Worm (Caenorhabditis elegans) whole organism, late embryonic: Measurements from ENCODE around the gene C05B5.16.
"Not testable (repeated sequence)": the region's sequence is repeated elsewhere in the genome, so short reads cannot be mapped to it uniquely, and the experiment has no call there.

ENCODE experiments used
- C08G9.2 ChIP-seq: sonication (generic microtip); optimal IDR thresholded peaks from 2 replicates; lab custom pipeline; 2016; ENCODE audit warnings: mild to moderate bottlenecking, missing genetic modification characterization, moderate library complexity, missing compliant biosample characterization
- F13H6.1 ChIP-seq: sonication (generic microtip); optimal IDR thresholded peaks from 2 replicates; lab custom pipeline; 2016; ENCODE audit warnings: missing genetic modification characterization, missing compliant biosample characterization
- K09A11.1 ChIP-seq: sonication (generic microtip); optimal IDR thresholded peaks from 2 replicates; lab custom pipeline; 2017; ENCODE audit warnings: antibody characterized with exemption, mild to moderate bottlenecking, missing genetic modification characterization, missing compliant biosample characterization; ENCODE audit not compliant: insufficient read depth
- Y22D7AL.16 ChIP-seq: sonication (generic microtip); optimal IDR thresholded peaks from 2 replicates; lab custom pipeline; 2016; ENCODE audit warnings: missing genetic modification characterization, missing compliant biosample characterization
- ahr-1 ChIP-seq: sonication (generic microtip); optimal IDR thresholded peaks from 2 replicates; lab custom pipeline; 2016; ENCODE audit warnings: missing genetic modification characterization, missing compliant biosample characterization
- ama-1 ChIP-seq: fragments of 150-350 bp; optimal IDR thresholded peaks from 2 replicates; lab custom pipeline; 2014
- ceh-14 ChIP-seq: sonication (generic microtip); optimal IDR thresholded peaks from 2 replicates; lab custom pipeline; 2016; ENCODE audit warnings: missing genotype, missing genetic modification characterization, missing compliant biosample characterization
- ceh-19 ChIP-seq: fragments of 200-800 bp; sonication (Bioruptor generic); optimal IDR thresholded peaks from 2 replicates; lab custom pipeline; 2018; ENCODE audit warnings: mild to moderate bottlenecking, missing genetic modification characterization, missing compliant biosample characterization
- ceh-2 ChIP-seq: sonication (generic microtip); optimal IDR thresholded peaks from 2 replicates; lab custom pipeline; 2016; ENCODE audit warnings: missing genotype, missing genetic modification characterization, missing compliant biosample characterization
- ceh-22 ChIP-seq: sonication (generic microtip); optimal IDR thresholded peaks from 2 replicates; lab custom pipeline; 2017; ENCODE audit warnings: missing biosample characterization, missing genetic modification characterization
- ceh-24 ChIP-seq: sonication (generic microtip); optimal IDR thresholded peaks from 2 replicates; lab custom pipeline; 2016; ENCODE audit warnings: mild to moderate bottlenecking, missing genetic modification characterization, missing compliant biosample characterization
- ceh-31 ChIP-seq: sonication (generic microtip); optimal IDR thresholded peaks from 2 replicates; lab custom pipeline; 2016; ENCODE audit warnings: missing genetic modification characterization, missing compliant biosample characterization
- ceh-34 ChIP-seq: sonication (generic microtip); optimal IDR thresholded peaks from 2 replicates; lab custom pipeline; 2016; ENCODE audit warnings: mild to moderate bottlenecking, missing genetic modification characterization, missing compliant biosample characterization
- ceh-48 ChIP-seq: sonication (generic microtip); optimal IDR thresholded peaks from 2 replicates; lab custom pipeline; 2016; ENCODE audit warnings: missing genetic modification characterization, inconsistent platforms, missing compliant biosample characterization
- dmd-4 ChIP-seq: sonication (generic microtip); optimal IDR thresholded peaks from 2 replicates; lab custom pipeline; 2016; ENCODE audit warnings: borderline replicate concordance, missing genetic modification characterization, missing compliant biosample characterization
- dve-1 ChIP-seq: sonication (generic microtip); optimal IDR thresholded peaks from 2 replicates; lab custom pipeline; 2017; ENCODE audit warnings: antibody characterized with exemption, mild to moderate bottlenecking, missing genetic modification characterization, missing compliant biosample characterization
- elt-2 ChIP-seq: sonication (generic microtip); optimal IDR thresholded peaks from 2 replicates; lab custom pipeline; 2016; ENCODE audit warnings: missing genetic modification reagents, missing genetic modification characterization, missing compliant biosample characterization
- elt-4 ChIP-seq: sonication (generic microtip); optimal IDR thresholded peaks from 2 replicates; lab custom pipeline; 2016; ENCODE audit warnings: missing genetic modification characterization, missing compliant biosample characterization
- eyg-1 ChIP-seq: sonication (generic microtip); optimal IDR thresholded peaks from 2 replicates; lab custom pipeline; 2016; ENCODE audit warnings: missing genotype, missing genetic modification characterization, missing compliant biosample characterization
- fkh-10 ChIP-seq: fragments of 150-350 bp; optimal IDR thresholded peaks from 2 replicates; lab custom pipeline; 2014; ENCODE audit warnings: missing biosample characterization, missing genetic modification reagents, missing genetic modification characterization
- hlh-13 ChIP-seq: fragments of 200-800 bp; sonication (Bioruptor generic); optimal IDR thresholded peaks from 2 replicates; lab custom pipeline; 2018; ENCODE audit warnings: mild to moderate bottlenecking, missing genetic modification characterization, missing compliant biosample characterization
- hlh-15 ChIP-seq: sonication (generic microtip); optimal IDR thresholded peaks from 2 replicates; lab custom pipeline; 2016; ENCODE audit warnings: missing genetic modification characterization, missing compliant biosample characterization
- hlh-8 ChIP-seq: sonication (generic microtip); optimal IDR thresholded peaks from 2 replicates; lab custom pipeline; 2016; ENCODE audit warnings: missing genotype, missing genetic modification characterization, missing compliant biosample characterization
- lim-6 ChIP-seq: sonication (generic microtip); optimal IDR thresholded peaks from 2 replicates; lab custom pipeline; 2016; ENCODE audit warnings: missing genetic modification characterization, missing compliant biosample characterization
- lin-11 ChIP-seq: fragments of 200-800 bp; sonication (Bioruptor generic); optimal IDR thresholded peaks from 2 replicates; lab custom pipeline; 2018; ENCODE audit warnings: mild to moderate bottlenecking, missing genetic modification characterization, missing compliant biosample characterization
- npax-4 ChIP-seq: sonication (generic microtip); optimal IDR thresholded peaks from 2 replicates; lab custom pipeline; 2016; ENCODE audit warnings: missing genetic modification characterization, missing compliant biosample characterization
- pat-9 ChIP-seq: fragments of 200-800 bp; sonication (Bioruptor generic); optimal IDR thresholded peaks from 2 replicates; lab custom pipeline; 2018; ENCODE audit warnings: mild to moderate bottlenecking, missing genetic modification characterization, moderate library complexity, missing compliant biosample characterization
- pax-1 ChIP-seq: fragments of 150-350 bp; optimal IDR thresholded peaks from 2 replicates; lab custom pipeline; 2014; ENCODE audit warnings: missing biosample characterization, missing genetic modification characterization
- pros-1 ChIP-seq: fragments of 150-350 bp; optimal IDR thresholded peaks from 2 replicates; lab custom pipeline; 2014; ENCODE audit warnings: missing biosample characterization, missing genetic modification reagents, missing genetic modification characterization
- ref-2 ChIP-seq: sonication (generic microtip); optimal IDR thresholded peaks from 2 replicates; lab custom pipeline; 2016; ENCODE audit warnings: missing genetic modification characterization, missing compliant biosample characterization
- sox-2 ChIP-seq: fragments of 200-800 bp; sonication (Bioruptor generic); IDR thresholded peaks from 2 replicates; pipeline ENCODE4 v1.3.6; 2022; ENCODE audit warnings: missing genetic modification reagents, missing genetic modification characterization, missing compliant biosample characterization
- tbx-7 ChIP-seq: sonication (generic microtip); optimal IDR thresholded peaks from 2 replicates; lab custom pipeline; 2016; ENCODE audit warnings: missing genotype, missing genetic modification characterization, missing compliant biosample characterization
- ttx-3 ChIP-seq: sonication (generic microtip); optimal IDR thresholded peaks from 2 replicates; lab custom pipeline; 2016; ENCODE audit warnings: missing genetic modification reagents, missing genetic modification characterization, missing compliant biosample characterization
- unc-3 ChIP-seq, 2 experiments: fragments of 200-800 bp in 1 of 2; sonication (Bioruptor generic) in 1 of 2; sonication (generic microtip) in 1 of 2; conservative IDR thresholded peaks in 1 of 2; optimal IDR thresholded peaks in 1 of 2; 2 replicates each; pipeline versions ENCODE4 v1.3.6 to Lab custom; 2016 to 2022; ENCODE audit warnings: missing compliant biosample characterization in 2 of 2, missing genetic modification characterization in 2 of 2, missing genetic modification reagents in 1 of 2
- unc-42 ChIP-seq: sonication (generic microtip); optimal IDR thresholded peaks from 2 replicates; lab custom pipeline; 2016; ENCODE audit warnings: missing genotype, missing genetic modification characterization, missing compliant biosample characterization

Gene C05B5.16

ce11 chrIII:10053312-10053711 lies 41.1 kb downstream of the C05B5.16 start, which contains the start of gene T16G12.12:
Gene T16G12.12, plus strand, starts transcription at chrIII:10053612.
- TF ChIP-seq lim-6; hlh-13 (GFP tag; lab: Kevin White, UChicago); eyg-1 (tag; lab: Kevin White, UChicago): not testable (repeated sequence)

- TF ChIP-seq elt-2 (tag; lab: Kevin White, UChicago): no peak
- TF ChIP-seq fkh-10 (GFP tag; lab: Kevin White, UChicago): no peak
- no peak for TF ChIP-seq pros-1 (tag; lab: Kevin White, UChicago)
- TF ChIP-seq dmd-4: no peak
- TF ChIP-seq, all 69 proteins: peak for 0
These were observed 43.8 kb downstream of the C05B5.16 start, which contains the start of gene T16G12.10 for ce11 chrIII:10056033-10056432. Gene T16G12.10, minus strand, starts transcription at chrIII:10056133.

- no peak for TF ChIP-seq ahr-1 (tag; lab: Kevin White, UChicago)
- no peak for TF ChIP-seq ceh-34 (tag; lab: Kevin White, UChicago)
- no peak for TF ChIP-seq ama-1 (lab: Kevin White, UChicago)
- no peak for TF ChIP-seq ceh-14
- TF ChIP-seq ceh-22: no peak
- TF ChIP-seq C08G9.2 (tag; lab: Kevin White, UChicago): no peak
- no peak for TF ChIP-seq ceh-19 (GFP tag; lab: Kevin White, UChicago)
- TF ChIP-seq ceh-48 (tag; lab: Kevin White, UChicago): no peak
- TF ChIP-seq hlh-8 (tag; lab: Kevin White, UChicago): no peak
- TF ChIP-seq lin-11 (tag; lab: Kevin White, UChicago): no peak
- TF ChIP-seq lim-6: no peak
- no peak for TF ChIP-seq unc-42 (tag; lab: Kevin White, UChicago)
- TF ChIP-seq dve-1 (tag; lab: Kevin White, UChicago): no peak
- no peak for TF ChIP-seq hlh-15 (tag; lab: Kevin White, UChicago)
- TF ChIP-seq elt-4 (tag; lab: Kevin White, UChicago): no peak
- no peak for TF ChIP-seq ttx-3 (tag; lab: Kevin White, UChicago)
- no peak for TF ChIP-seq K09A11.1 (tag; lab: Kevin White, UChicago)
These were observed 45.3 kb downstream of the C05B5.16 start, which contains the start of gene T16G12.4 for ce11 chrIII:10057518-10057917. Gene T16G12.4, plus strand, starts transcription at chrIII:10057818.

- TF ChIP-seq sox-2 (GFP tag; lab: Robert Waterston, UW) (no peak), ref-2 (no peak), pat-9 (tag; lab: Kevin White, UChicago) (no peak), Y22D7AL.16 (tag; lab: Kevin White, UChicago) (no peak), npax-4 (tag; lab: Kevin White, UChicago) (no peak), tbx-7 (no peak), F13H6.1 (tag; lab: Kevin White, UChicago) (no peak), hlh-15 (tag; lab: Kevin White, UChicago) (no peak), ceh-24 (tag; lab: Kevin White, UChicago) (no peak), ceh-2 (tag; lab: Kevin White, UChicago) (no peak), hlh-8 (tag; lab: Kevin White, UChicago) (no peak), unc-3 (GFP tag; conservative IDR thresholded peaks at IDR 0.05; lab: Robert Waterston, UW) (no peak), unc-3 (tag; optimal IDR thresholded peaks at IDR 0.05; lab: Kevin White, UChicago) (no peak), pax-1 (tag; lab: Kevin White, UChicago) (no peak), ceh-31 (tag; lab: Kevin White, UChicago) (no peak)
These were observed 46.8 kb downstream of the C05B5.16 start, which contains the start of gene T16G12.8 for ce11 chrIII:10059002-10059401. Gene T16G12.8, plus strand, starts transcription at chrIII:10059302.
